Fruit fly (Drosophila melanogaster) whole organism, adult: ENCODE results near the gene Cpr67Fa2.

Source experiments
- CG11617 ChIP-seq: fragments of 200-800 bp; sonication (Bioruptor generic); optimal IDR thresholded peaks from 2 replicates; lab custom pipeline; 2017; ENCODE audit warnings: mild to moderate bottlenecking, missing biosample characterization, missing genetic modification reagents, missing genetic modification characterization
- CG12768 ChIP-seq: fragments of 200-800 bp; sonication (Bioruptor generic); optimal IDR thresholded peaks from 2 replicates; lab custom pipeline; 2017; ENCODE audit warnings: missing biosample characterization, missing genetic modification characterization, mild to moderate bottlenecking, moderate library complexity, missing genetic modification reagents
- CG1620 ChIP-seq: fragments of 200-800 bp; sonication (Bioruptor generic); optimal IDR thresholded peaks from 2 replicates; lab custom pipeline; 2016; ENCODE audit warnings: missing biosample characterization, missing genetic modification characterization
- CG33017 ChIP-seq: fragments of 200-800 bp; sonication (Bioruptor generic); optimal IDR thresholded peaks from 2 replicates; lab custom pipeline; 2018; ENCODE audit warnings: missing biosample characterization, mild to moderate bottlenecking, missing genetic modification characterization, moderate library complexity
- CG7045 ChIP-seq: fragments of 200-800 bp; sonication (Bioruptor generic); optimal IDR thresholded peaks from 2 replicates; lab custom pipeline; 2017; ENCODE audit warnings: missing biosample characterization, mild to moderate bottlenecking, missing genetic modification characterization
- CG7101 ChIP-seq: fragments of 200-800 bp; sonication (Bioruptor generic); optimal IDR thresholded peaks from 2 replicates; lab custom pipeline; 2018; ENCODE audit warnings: missing biosample characterization, mild to moderate bottlenecking, missing genetic modification characterization, moderate library complexity
- Crg-1 ChIP-seq: fragments of 200-800 bp; sonication (Bioruptor generic); optimal IDR thresholded peaks from 2 replicates; lab custom pipeline; 2016; ENCODE audit warnings: missing biosample characterization, missing genetic modification characterization
- Hr96 ChIP-seq: fragments of 200-800 bp; sonication (Bioruptor generic); optimal IDR thresholded peaks from 2 replicates; lab custom pipeline; 2016; ENCODE audit warnings: missing biosample characterization, missing genetic modification characterization
- Mnt ChIP-seq: fragments of 200-800 bp; sonication (Bioruptor generic); optimal IDR thresholded peaks from 2 replicates; lab custom pipeline; 2016; ENCODE audit warnings: missing biosample characterization, mild to moderate bottlenecking, missing genetic modification characterization
- cnc ChIP-seq, 2 experiments: fragments of >200 bp; optimal IDR thresholded peaks; 2 replicates each; lab custom pipeline; 2017
- kay ChIP-seq: fragments of 200-800 bp; sonication (Bioruptor generic); peaks from one replicate; lab custom pipeline; 2016; ENCODE audit warnings: missing biosample characterization, missing genetic modification characterization, borderline replicate concordance
- pad ChIP-seq: fragments of 200-800 bp; sonication (Bioruptor generic); optimal IDR thresholded peaks from 3 replicates; lab custom pipeline; 2017; ENCODE audit warnings: missing biosample characterization, missing genetic modification characterization, mild to moderate bottlenecking, moderate library complexity, missing genetic modification reagents
- tj ChIP-seq: fragments of 200-800 bp; sonication (Bioruptor generic); optimal IDR thresholded peaks from 3 replicates; lab custom pipeline; 2017; ENCODE audit warnings: missing biosample characterization, mild to moderate bottlenecking, missing genetic modification characterization, moderate library complexity
- toe ChIP-seq: fragments of 200-800 bp; sonication (Bioruptor generic); optimal IDR thresholded peaks from 2 replicates; lab custom pipeline; 2016; ENCODE audit warnings: missing biosample characterization, missing genetic modification characterization

dm6 chr3L:10931430-10931829 lies 39.9 kb downstream of the Cpr67Fa2 start:
- no peak for TF ChIP-seq CG33017 (tag; lab: Kevin White, UChicago)
- TF ChIP-seq kay (GFP tag; lab: Kevin White, UChicago) = no peak
- TF ChIP-seq CG1620 (GFP tag; lab: Kevin White, UChicago) = no peak
- no peak for TF ChIP-seq toe (GFP tag; lab: Kevin White, UChicago)
- TF ChIP-seq CG7101 (tag; lab: Kevin White, UChicago) = no peak
- TF ChIP-seq CG12768 (GFP tag; lab: Kevin White, UChicago) = no peak
- no peak for TF ChIP-seq Mnt (GFP tag; lab: Kevin White, UChicago)
- TF ChIP-seq tj (GFP tag; lab: Kevin White, UChicago) = no peak
- no peak for TF ChIP-seq pad (GFP tag; lab: Kevin White, UChicago)
- TF ChIP-seq cnc (optimal IDR thresholded peaks at IDR 0.05; lab: Kevin White, UChicago) = no peak
- no peak for TF ChIP-seq CG11617
- no peak for TF ChIP-seq Hr96 (GFP tag; lab: Kevin White, UChicago)
- no peak for TF ChIP-seq CG7045 (GFP tag; lab: Kevin White, UChicago)
- TF ChIP-seq Crg-1 (GFP tag; lab: Kevin White, UChicago) = no peak
